Worm (Caenorhabditis elegans): ENCODE results near the gene M117.3.

- TF ChIP-seq him-1 (tag; optimal IDR thresholded peaks at IDR 0.05) (no peak), W03F9.2 (tag; optimal IDR thresholded peaks at IDR 0.05) (no peak), dao-5 (tag; optimal IDR thresholded peaks at IDR 0.05) (no peak)
Measured at ce11 chrIV:11868452-11868851, 46.4 kb downstream of the M117.3 start.
